Worm (Caenorhabditis elegans) whole organism, early embryonic: Measurements from ENCODE around the gene K04C1.5.

Source experiments
- B0310.2 ChIP-seq: sonication (generic microtip); optimal IDR thresholded peaks from 2 replicates; lab custom pipeline; 2016; ENCODE audit warnings: mild to moderate bottlenecking, missing genetic modification characterization, missing compliant biosample characterization
- F13C5.2 ChIP-seq: sonication (generic microtip); optimal IDR thresholded peaks from 2 replicates; lab custom pipeline; 2017; ENCODE audit warnings: mild to moderate bottlenecking, missing genetic modification characterization, inconsistent platforms, missing compliant biosample characterization
- aly-1 ChIP-seq: sonication (generic microtip); optimal IDR thresholded peaks from 2 replicates; lab custom pipeline; 2016; ENCODE audit warnings: missing genetic modification characterization, missing compliant biosample characterization
- ama-1 ChIP-seq: fragments of 150-350 bp; optimal IDR thresholded peaks from 2 replicates; lab custom pipeline; 2014
- ceh-13 ChIP-seq: fragments of 200-800 bp; sonication (Bioruptor generic); optimal IDR thresholded peaks from 2 replicates; lab custom pipeline; 2018; ENCODE audit warnings: mild to moderate bottlenecking, missing genetic modification characterization, missing compliant biosample characterization
- ceh-36 ChIP-seq: sonication (generic microtip); optimal IDR thresholded peaks from 2 replicates; lab custom pipeline; 2016; ENCODE audit warnings: missing genetic modification characterization, inconsistent platforms, missing compliant biosample characterization
- ets-7 ChIP-seq: sonication (generic microtip); optimal IDR thresholded peaks from 2 replicates; lab custom pipeline; 2016; ENCODE audit warnings: missing genotype, missing genetic modification characterization, missing compliant biosample characterization
- flt-1 ChIP-seq: fragments of 200-800 bp; sonication (Bioruptor generic); IDR thresholded peaks from 2 replicates; pipeline ENCODE4 v1.3.6; 2022; ENCODE audit warnings: missing genetic modification characterization, missing compliant biosample characterization
- hmbx-1 ChIP-seq: sonication (generic microtip); optimal IDR thresholded peaks from 2 replicates; lab custom pipeline; 2016; ENCODE audit warnings: mild to moderate bottlenecking, missing genetic modification characterization, missing compliant biosample characterization
- hmg-4 ChIP-seq: fragments of 200-800 bp; sonication (Bioruptor generic); optimal IDR thresholded peaks from 2 replicates; lab custom pipeline; 2018; ENCODE audit warnings: mild to moderate bottlenecking, missing genetic modification characterization, missing compliant biosample characterization
- hnd-1 ChIP-seq: sonication (generic microtip); optimal IDR thresholded peaks from 2 replicates; lab custom pipeline; 2016; ENCODE audit warnings: missing genetic modification characterization, missing compliant biosample characterization
- pes-1 ChIP-seq: fragments of 200-800 bp; sonication (Bioruptor generic); IDR thresholded peaks from 2 replicates; pipeline ENCODE4 v1.3.6; 2022; ENCODE audit warnings: missing genetic modification reagents, missing genetic modification characterization, missing compliant biosample characterization
- scrt-1 ChIP-seq: fragments of 200-800 bp; sonication (Bioruptor generic); IDR thresholded peaks from 2 replicates; pipeline ENCODE4 v1.3.6; 2022; ENCODE audit warnings: missing genetic modification characterization, missing compliant biosample characterization
- sea-1 ChIP-seq: fragments of 200-800 bp; sonication (Bioruptor generic); conservative IDR thresholded peaks from 2 replicates; pipeline ENCODE4 v1.3.6; 2022; ENCODE audit warnings: missing genetic modification characterization, missing compliant biosample characterization
- tbx-11 ChIP-seq: fragments of 200-800 bp; sonication (Bioruptor generic); IDR thresholded peaks from 2 replicates; pipeline ENCODE4 v1.3.6; 2022; ENCODE audit warnings: missing genetic modification characterization, missing compliant biosample characterization
- tbx-37 ChIP-seq: fragments of 200-800 bp; sonication (Bioruptor generic); conservative IDR thresholded peaks from 2 replicates; pipeline ENCODE4 v1.3.6; 2022; ENCODE audit warnings: missing genetic modification reagents, missing genetic modification characterization, missing compliant biosample characterization
- tra-4 ChIP-seq: sonication (generic microtip); optimal IDR thresholded peaks from 2 replicates; lab custom pipeline; 2017; ENCODE audit warnings: missing genetic modification characterization, missing compliant biosample characterization

Gene K04C1.5

ce11 chrX:14231987-14232386 is 15.9 kb upstream of the K04C1.5 start:
- TF ChIP-seq tra-4 (no peak), ama-1 (no peak), flt-1 (GFP tag; lab: Robert Waterston, UW) (no peak), tbx-37 (GFP tag; lab: Robert Waterston, UW) (no peak), hmg-4 (GFP tag; lab: Kevin White, UChicago) (no peak), aly-1 (tag; lab: Kevin White, UChicago) (no peak)

DNA sequence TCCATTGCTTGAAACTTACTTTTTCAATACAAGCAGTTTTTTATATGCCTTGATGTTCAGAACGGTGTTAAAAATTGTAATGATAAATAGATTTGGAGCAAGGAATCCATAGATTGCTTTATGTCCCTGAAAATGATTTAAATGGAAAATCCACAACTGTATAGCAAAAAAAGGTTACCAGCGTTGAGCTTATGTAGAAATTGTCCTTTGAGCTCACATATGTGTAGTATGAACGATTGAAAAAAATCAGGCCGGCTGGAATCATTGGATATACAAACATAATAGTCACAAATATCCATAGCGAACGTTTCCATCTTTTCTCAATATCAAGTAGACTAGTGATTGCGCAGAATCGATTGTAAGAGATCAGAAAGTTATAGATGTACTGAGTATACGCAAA is 13.5 kb upstream of the K04C1.5 start, which contains the start of gene srg-36:
Gene srg-36, minus strand, starts transcription at position 101 of the 400 bp plus-strand sequence.
- TF ChIP-seq scrt-1 (GFP tag; lab: Robert Waterston, UW) (no peak), flt-1 (GFP tag; lab: Robert Waterston, UW) (no peak), tbx-11 (GFP tag; lab: Robert Waterston, UW) (no peak), hnd-1 (no peak), F13C5.2 (tag; lab: Kevin White, UChicago) (no peak), sea-1 (GFP tag; lab: Robert Waterston, UW) (no peak), aly-1 (tag; lab: Kevin White, UChicago) (no peak), B0310.2 (no peak), ama-1 (no peak), tra-4 (no peak), ceh-36 (no peak), ceh-13 (GFP tag; lab: Kevin White, UChicago) (no peak)

DNA sequence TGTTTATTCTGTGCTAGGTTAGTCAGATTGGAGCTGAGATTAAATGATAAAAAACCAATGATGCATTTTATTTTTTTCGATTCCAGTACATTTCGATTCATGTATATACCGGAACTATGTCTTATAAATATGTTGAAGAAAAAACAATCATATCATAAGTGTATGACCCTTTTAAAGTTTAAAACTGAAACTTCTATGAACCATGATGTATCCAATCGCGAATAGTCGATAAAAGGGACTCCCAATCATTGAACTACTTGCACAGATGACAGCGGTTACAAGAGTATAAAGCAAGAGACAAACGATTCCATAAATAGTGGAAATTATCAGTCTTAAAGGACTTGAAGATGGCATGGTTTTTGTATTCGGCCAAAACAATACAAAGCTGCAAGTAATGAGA is 12.9 kb upstream of the K04C1.5 start, which contains the start of gene srg-37:
Gene srg-37, minus strand, starts transcription at position 101 of the 400 bp plus-strand sequence.
- TF ChIP-seq sea-1 (GFP tag; lab: Robert Waterston, UW), result no peak
- no peak for TF ChIP-seq F13C5.2 (tag; lab: Kevin White, UChicago)
- TF ChIP-seq tbx-11 (GFP tag; lab: Robert Waterston, UW), result no peak
- no peak for TF ChIP-seq pes-1
- no peak for TF ChIP-seq hmbx-1 (tag; lab: Kevin White, UChicago)
- TF ChIP-seq B0310.2, result no peak
- no peak for TF ChIP-seq flt-1 (GFP tag; lab: Robert Waterston, UW)
- no peak for TF ChIP-seq ama-1
- TF ChIP-seq scrt-1 (GFP tag; lab: Robert Waterston, UW), result no peak
- TF ChIP-seq aly-1 (tag; lab: Kevin White, UChicago), result no peak
- no peak for TF ChIP-seq tra-4
- no peak for TF ChIP-seq ets-7 (tag; lab: Kevin White, UChicago)
- TF ChIP-seq tbx-37 (GFP tag; lab: Robert Waterston, UW), result no peak
- no peak for TF ChIP-seq hmg-4 (GFP tag; lab: Kevin White, UChicago)
- no peak for TF ChIP-seq ceh-13 (GFP tag; lab: Kevin White, UChicago)
- no peak for TF ChIP-seq ceh-36

- TF ChIP-seq ets-7 (tag; lab: Kevin White, UChicago) (no peak), tbx-11 (GFP tag; lab: Robert Waterston, UW) (no peak), sea-1 (GFP tag; lab: Robert Waterston, UW) (no peak), B0310.2 (no peak), hmbx-1 (tag; lab: Kevin White, UChicago) (no peak), F13C5.2 (tag; lab: Kevin White, UChicago) (no peak), tra-4 (no peak), ceh-36 (no peak), aly-1 (tag; lab: Kevin White, UChicago) (no peak), pes-1 (no peak), flt-1 (GFP tag; lab: Robert Waterston, UW) (no peak), tbx-37 (GFP tag; lab: Robert Waterston, UW) (no peak), hnd-1 (no peak), ama-1 (no peak), ceh-13 (GFP tag; lab: Kevin White, UChicago) (no peak)
Observed at ce11 chrX:14236121-14236824, 11.6 kb upstream of the K04C1.5 start.

ce11 chrX:14238291-14238758 is 9.5 kb upstream of the K04C1.5 start, which contains the start of gene K04C1.2:
Gene K04C1.2 (plus strand): TSS chrX:14238708.
- TF ChIP-seq ceh-13 (GFP tag; lab: Kevin White, UChicago) (no peak), ama-1 (no peak), hmbx-1 (tag; lab: Kevin White, UChicago) (no peak), ceh-36 (no peak), B0310.2 (no peak), pes-1 (no peak), flt-1 (GFP tag; lab: Robert Waterston, UW) (no peak), tbx-37 (GFP tag; lab: Robert Waterston, UW) (no peak), aly-1 (tag; lab: Kevin White, UChicago) (no peak), ets-7 (tag; lab: Kevin White, UChicago) (no peak), hnd-1 (no peak), hmg-4 (GFP tag; lab: Kevin White, UChicago) (no peak), sea-1 (GFP tag; lab: Robert Waterston, UW) (no peak), tbx-11 (GFP tag; lab: Robert Waterston, UW) (no peak), scrt-1 (GFP tag; lab: Robert Waterston, UW) (no peak), tra-4 (no peak), F13C5.2 (tag; lab: Kevin White, UChicago) (no peak)

- no peak for TF ChIP-seq hmbx-1 (tag; lab: Kevin White, UChicago)
- no peak for TF ChIP-seq ceh-13 (GFP tag; lab: Kevin White, UChicago)
- TF ChIP-seq tbx-37 (GFP tag; lab: Robert Waterston, UW), result no peak
- no peak for TF ChIP-seq scrt-1 (GFP tag; lab: Robert Waterston, UW)
- TF ChIP-seq ceh-36, result no peak
- TF ChIP-seq hnd-1, result no peak
Observed at ce11 chrX:14240205-14240604, 7.6 kb upstream of the K04C1.5 start.

ce11 chrX:14241531-14241930 is 6.3 kb upstream of the K04C1.5 start:
- TF ChIP-seq B0310.2 (no peak), tra-4 (no peak), F13C5.2 (tag; lab: Kevin White, UChicago) (no peak), hmg-4 (GFP tag; lab: Kevin White, UChicago) (no peak), aly-1 (tag; lab: Kevin White, UChicago) (no peak), tbx-37 (GFP tag; lab: Robert Waterston, UW) (no peak), ets-7 (tag; lab: Kevin White, UChicago) (no peak), ceh-36 (no peak), ama-1 (no peak), ceh-13 (GFP tag; lab: Kevin White, UChicago) (no peak), pes-1 (no peak), hmbx-1 (tag; lab: Kevin White, UChicago) (no peak), scrt-1 (GFP tag; lab: Robert Waterston, UW) (no peak), flt-1 (GFP tag; lab: Robert Waterston, UW) (no peak), tbx-11 (GFP tag; lab: Robert Waterston, UW) (no peak), sea-1 (GFP tag; lab: Robert Waterston, UW) (no peak), hnd-1 (no peak)
